Worm (Caenorhabditis elegans) whole organism, mixed stage, embryonic: ENCODE measurements around the gene piga-1.

Experiments used
- lsy-2 ChIP-seq: fragments of 150-350 bp; optimal IDR thresholded peaks from 2 replicates; lab custom pipeline; 2014; ENCODE audit warnings: missing biosample characterization, missing genetic modification characterization
- mep-1 ChIP-seq: fragments of 150-350 bp; optimal IDR thresholded peaks from 2 replicates; lab custom pipeline; 2017; ENCODE audit warnings: missing biosample characterization, missing genetic modification reagents, missing genetic modification characterization, inconsistent platforms
- nhr-12 ChIP-seq: fragments of 150-350 bp; optimal IDR thresholded peaks from 2 replicates; lab custom pipeline; 2014; ENCODE audit warnings: missing biosample characterization, missing genetic modification characterization
- nhr-237 ChIP-seq: fragments of 150-350 bp; optimal IDR thresholded peaks from 2 replicates; lab custom pipeline; 2014; ENCODE audit warnings: missing biosample characterization, missing genetic modification characterization
- pha-4 ChIP-seq: fragments of 150-350 bp; optimal IDR thresholded peaks from 2 replicates; lab custom pipeline; 2018; ENCODE audit warnings: missing biosample characterization, missing genetic modification reagents, missing genetic modification characterization
- snpc-4 ChIP-seq: fragments of 150-350 bp; optimal IDR thresholded peaks from 2 replicates; lab custom pipeline; 2014; ENCODE audit warnings: missing biosample characterization, missing genetic modification characterization

DNA sequence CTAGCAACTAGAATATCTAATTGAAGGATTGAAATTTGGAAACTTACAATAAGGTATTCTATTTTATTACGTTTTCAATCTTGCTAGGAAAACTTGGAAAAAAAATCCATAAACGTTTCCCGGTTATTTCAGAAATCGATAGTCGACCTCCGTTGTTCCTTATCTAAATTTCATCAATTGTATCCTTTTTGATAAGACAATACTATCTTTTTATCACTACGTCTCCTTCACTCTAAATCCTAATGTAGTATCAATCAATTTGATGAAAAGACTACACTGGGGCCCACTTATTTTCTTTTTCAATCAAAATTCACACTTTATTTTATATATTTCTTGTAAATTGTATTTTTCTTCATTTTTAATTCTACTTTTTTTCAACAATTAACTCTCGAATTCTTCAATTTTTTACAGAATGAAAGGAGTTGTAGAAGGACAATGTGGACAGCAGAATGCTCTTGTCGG is 42.9 kb upstream of the piga-1 start, which contains the start of gene prx-5:
- TF ChIP-seq snpc-4 (no peak), mep-1 (tag; lab: Kevin White, UChicago) (no peak), nhr-12 (tag; lab: Kevin White, UChicago) (no peak), nhr-237 (tag; lab: Kevin White, UChicago) (no peak), pha-4 (tag; lab: Kevin White, UChicago) (no peak), lsy-2 (no peak)
